Worm (Caenorhabditis elegans): Measurements from ENCODE around the gene rilp-1.
A peak's percentile ranks its signal among the peaks of the same experiment; 100 is the strongest.

Gene rilp-1

DNA sequence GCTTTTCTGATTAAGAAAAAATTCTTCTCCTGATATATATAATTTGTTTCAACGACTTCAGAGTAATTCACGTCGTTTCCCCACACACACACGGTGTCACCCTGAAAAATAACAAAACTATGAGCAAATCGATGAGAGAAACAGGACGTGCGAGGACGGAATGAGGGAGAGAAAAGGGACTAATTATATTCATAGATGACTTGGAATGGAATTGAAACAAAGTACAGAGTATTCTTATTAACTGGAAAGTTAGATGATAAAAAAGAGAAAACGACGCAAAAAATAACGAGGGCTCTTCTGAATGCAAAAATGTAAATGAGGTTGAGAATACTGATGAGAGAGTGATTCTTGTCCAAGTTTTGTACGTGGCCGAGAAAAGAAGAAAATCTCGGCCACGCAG is 34.4 kb downstream of the rilp-1 start, which contains the start of gene C46F11.6:
C46F11.6 (minus strand) TSS at position 101 of the 400 bp plus-strand sequence.
- TF ChIP-seq nhr-237 (tag; optimal IDR thresholded peaks at IDR 0.05) (no peak), C34F6.9 (tag; optimal IDR thresholded peaks at IDR 0.05) (no peak), mdl-1 (tag; optimal IDR thresholded peaks at IDR 0.05) (no peak), snpc-4 (tag; optimal IDR thresholded peaks at IDR 0.05) (no peak), blmp-1 (tag; optimal IDR thresholded peaks at IDR 0.05; ENCODE audit: insufficient read depth) (no peak), gmeb-1 (tag; optimal IDR thresholded peaks at IDR 0.05) (no peak), lsy-2 (tag; optimal IDR thresholded peaks at IDR 0.05) (no peak), ztf-11 (tag; optimal IDR thresholded peaks at IDR 0.05) (no peak), nhr-23 (tag; optimal IDR thresholded peaks at IDR 0.05) (no peak), R02D3.7 (tag; optimal IDR thresholded peaks at IDR 0.05) (no peak), elt-3 (tag; optimal IDR thresholded peaks at IDR 0.05) (no peak), peb-1 (tag; optimal IDR thresholded peaks at IDR 0.05) (no peak), alr-1 (tag; optimal IDR thresholded peaks at IDR 0.05) (no peak), unc-39 (tag; optimal IDR thresholded peaks at IDR 0.05) (no peak), ZK546.5 (tag; optimal IDR thresholded peaks at IDR 0.05) (no peak), skn-1 (tag; optimal IDR thresholded peaks at IDR 0.05) (no peak), mab-5 (tag; optimal IDR thresholded peaks at IDR 0.05) (no peak), sem-4 (tag; optimal IDR thresholded peaks at IDR 0.05) (no peak), nhr-6 (tag; optimal IDR thresholded peaks at IDR 0.05) (no peak), nhr-77 (tag; optimal IDR thresholded peaks at IDR 0.05) (no peak)

- no peak for TF ChIP-seq blmp-1 (tag; optimal IDR thresholded peaks at IDR 0.05; ENCODE audit: insufficient read depth)
- TF ChIP-seq crh-2 (tag; optimal IDR thresholded peaks at IDR 0.05) = peak; percentile 29
- peak; percentile 39 for TF ChIP-seq nhr-21 (tag; optimal IDR thresholded peaks at IDR 0.05)
- TF ChIP-seq lsy-2 (tag; optimal IDR thresholded peaks at IDR 0.05) = peak in 1 of 2 experiments; percentile 41
- peak; percentile 29 for TF ChIP-seq C34F6.9 (tag; optimal IDR thresholded peaks at IDR 0.05)
- TF ChIP-seq ztf-4 (tag; optimal IDR thresholded peaks at IDR 0.05) = peak; percentile 45
- TF ChIP-seq aly-2 (tag; optimal IDR thresholded peaks at IDR 0.05) = no peak
- peak; percentile 13 for TF ChIP-seq unc-55 (GFP tag; optimal IDR thresholded peaks at IDR 0.05)
These were observed 35.0 kb downstream of the rilp-1 start for ce11 chrIII:3670984-3671383.

DNA sequence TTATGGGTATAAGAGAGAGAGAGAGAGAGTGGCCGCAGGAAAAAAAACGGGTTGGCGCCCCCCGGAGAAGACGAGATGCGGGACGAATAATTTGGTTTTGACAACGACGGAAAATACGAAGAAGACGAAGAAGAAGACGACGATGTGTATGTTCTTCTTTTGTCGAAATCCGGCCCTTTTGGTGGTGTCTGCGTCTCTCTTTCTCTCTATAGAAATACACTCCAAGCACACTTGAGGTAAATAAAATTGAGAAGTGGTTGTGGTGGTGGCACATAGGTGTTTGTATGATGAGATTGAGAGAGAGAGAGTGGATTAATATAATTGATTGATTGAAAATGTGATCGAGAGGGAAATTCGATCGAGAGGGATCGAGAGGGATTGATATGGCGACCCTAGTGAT is 36.9 kb downstream of the rilp-1 start:
- TF ChIP-seq lsy-2 (tag; optimal IDR thresholded peaks at IDR 0.05) (peak in 1 of 2 experiments; percentile 20), sma-9 (GFP tag; optimal IDR thresholded peaks at IDR 0.05) (peak; percentile 12), sma-9 (tag; optimal IDR thresholded peaks at IDR 0.05) (no peak), ama-1 (optimal IDR thresholded peaks at IDR 0.05) (no peak), sma-3 (GFP tag; optimal IDR thresholded peaks at IDR 0.05) (no peak), mbf-1 (tag; optimal IDR thresholded peaks at IDR 0.05) (no peak), nhr-129 (tag; optimal IDR thresholded peaks at IDR 0.05) (peak; percentile 38), sem-4 (tag; optimal IDR thresholded peaks at IDR 0.05) (peak; percentile 4), nhr-11 (tag; optimal IDR thresholded peaks at IDR 0.05) (no peak), blmp-1 (tag; optimal IDR thresholded peaks at IDR 0.05; ENCODE audit: insufficient read depth) (peak; percentile 11), nhr-25 (tag; optimal IDR thresholded peaks at IDR 0.05) (peak; percentile 65), crh-2 (tag; optimal IDR thresholded peaks at IDR 0.05) (peak; percentile 48), F13H6.1 (tag; optimal IDR thresholded peaks at IDR 0.05) (peak; percentile 54), lin-13 (GFP tag; optimal IDR thresholded peaks at IDR 0.05) (peak; percentile 22), C34F6.9 (tag; optimal IDR thresholded peaks at IDR 0.05) (no peak)

ce11 chrIII:3674149-3674548 is 38.2 kb downstream of the rilp-1 start:
- TF ChIP-seq elt-3 (tag; optimal IDR thresholded peaks at IDR 0.05) = no peak
- no peak for TF ChIP-seq C34F6.9 (tag; optimal IDR thresholded peaks at IDR 0.05)
- no peak for TF ChIP-seq nhr-77 (tag; optimal IDR thresholded peaks at IDR 0.05)
- TF ChIP-seq fos-1 (tag; optimal IDR thresholded peaks at IDR 0.05) = no peak
- TF ChIP-seq nhr-6 (tag; optimal IDR thresholded peaks at IDR 0.05) = no peak
- no peak for TF ChIP-seq ZK546.5 (tag; optimal IDR thresholded peaks at IDR 0.05)
- TF ChIP-seq nhr-10 (tag; optimal IDR thresholded peaks at IDR 0.05) = no peak
- TF ChIP-seq unc-62 (GFP tag; optimal IDR thresholded peaks at IDR 0.05) = no peak
- no peak for TF ChIP-seq F13H6.1 (tag; optimal IDR thresholded peaks at IDR 0.05)
- no peak for TF ChIP-seq gmeb-1 (tag; optimal IDR thresholded peaks at IDR 0.05)

Measured in whole organism, L2 larva.